Worm (Caenorhabditis elegans) whole organism, L4 larva: ENCODE data around the gene C24A8.6.

Experiments
- F44E2.7 ChIP-seq: fragments of 200-800 bp; sonication (Bioruptor generic); IDR thresholded peaks from 2 replicates; pipeline ENCODE4 v2.1.2; 2022; ENCODE audit warnings: missing genetic modification characterization, missing compliant biosample characterization
- aha-1 ChIP-seq: fragments of 150-350 bp; peaks from one replicate; lab custom pipeline; 2014; ENCODE audit warnings: missing biosample characterization, missing genetic modification characterization
- ama-1 ChIP-seq: fragments of 150-350 bp; optimal IDR thresholded peaks from 2 replicates; lab custom pipeline; 2014; ENCODE audit warnings: inconsistent platforms, mixed read lengths
- ceh-20 ChIP-seq: fragments of 200-800 bp; sonication (Bioruptor generic); IDR thresholded peaks from 2 replicates; pipeline ENCODE4 v1.3.6; 2022; ENCODE audit warnings: missing genetic modification reagents, missing genetic modification characterization, missing compliant biosample characterization
- ces-1 ChIP-seq: fragments of 150-350 bp; sonication (generic microtip); optimal IDR thresholded peaks from 4 replicates; lab custom pipeline; 2014; ENCODE audit warnings: missing biosample characterization, missing genetic modification reagents, missing genetic modification characterization
- cey-2 ChIP-seq: sonication (generic microtip); optimal IDR thresholded peaks from 3 replicates; lab custom pipeline; 2017; ENCODE audit warnings: missing genetic modification characterization, mild to moderate bottlenecking, missing compliant biosample characterization, antibody characterized with exemption, borderline replicate concordance; ENCODE audit not compliant: insufficient read depth
- ctbp-1 ChIP-seq: fragments of 200-800 bp; sonication (Bioruptor generic); IDR thresholded peaks from 2 replicates; pipeline ENCODE4 v1.3.6; 2022; ENCODE audit warnings: missing genetic modification reagents, missing genetic modification characterization, missing compliant biosample characterization
- daf-16 ChIP-seq, 3 experiments: sonication (generic microtip); optimal IDR thresholded peaks; 2 replicates each; lab custom pipeline; 2016 to 2017; ENCODE audit warnings: missing genetic modification characterization in 3 of 3, missing genetic modification reagents in 3 of 3, mild to moderate bottlenecking in 2 of 3, missing compliant biosample characterization in 2 of 3, missing biosample characterization in 1 of 3, moderate library complexity in 1 of 3
- dmd-6 ChIP-seq: fragments of 200-800 bp; sonication (Bioruptor generic); IDR thresholded peaks from 2 replicates; pipeline ENCODE4 v1.3.6; 2022; ENCODE audit warnings: missing genetic modification reagents, missing genetic modification characterization, missing compliant biosample characterization
- dmd-9 ChIP-seq: fragments of 200-800 bp; sonication (Bioruptor generic); IDR thresholded peaks from 2 replicates; pipeline ENCODE4 v1.3.6; 2022; ENCODE audit warnings: missing genetic modification reagents, missing genetic modification characterization, missing compliant biosample characterization
- dpl-1 ChIP-seq: fragments of 150-350 bp; optimal IDR thresholded peaks from 2 replicates; lab custom pipeline; 2014; ENCODE audit warnings: missing biosample characterization, missing genetic modification reagents, missing genetic modification characterization
- fkh-10 ChIP-seq: fragments of 150-350 bp; optimal IDR thresholded peaks from 2 replicates; lab custom pipeline; 2014; ENCODE audit warnings: missing biosample characterization, missing genetic modification reagents, missing genetic modification characterization
- hif-1 ChIP-seq, 2 experiments: sonication (generic microtip); optimal IDR thresholded peaks; 2 replicates each; lab custom pipeline; 2016 to 2017; ENCODE audit warnings: missing compliant biosample characterization in 2 of 2, missing genetic modification characterization in 2 of 2, missing genetic modification reagents in 2 of 2, missing genotype in 2 of 2, mild to moderate bottlenecking in 1 of 2
- hlh-11 ChIP-seq: fragments of 200-800 bp; sonication (Bioruptor generic); optimal IDR thresholded peaks from 2 replicates; lab custom pipeline; 2018; ENCODE audit warnings: mild to moderate bottlenecking, missing genetic modification characterization, missing compliant biosample characterization
- hlh-30 ChIP-seq: sonication (generic microtip); optimal IDR thresholded peaks from 2 replicates; lab custom pipeline; 2017; ENCODE audit warnings: antibody characterized with exemption, mild to moderate bottlenecking, missing genetic modification characterization, missing compliant biosample characterization; ENCODE audit not compliant: insufficient read depth
- jun-1 ChIP-seq: fragments of 150-350 bp; optimal IDR thresholded peaks from 2 replicates; lab custom pipeline; 2014; ENCODE audit warnings: missing biosample characterization, missing genetic modification reagents, missing genetic modification characterization
- lim-7 ChIP-seq: fragments of 200-800 bp; sonication (Bioruptor generic); IDR thresholded peaks from 2 replicates; pipeline ENCODE4 v1.3.6; 2022; ENCODE audit warnings: missing genetic modification characterization, missing compliant biosample characterization
- lin-1 ChIP-seq: fragments of 200-800 bp; sonication (Bioruptor generic); IDR thresholded peaks from 2 replicates; pipeline ENCODE4 v1.3.6; 2022; ENCODE audit warnings: missing genetic modification reagents, missing genetic modification characterization, missing compliant biosample characterization
- lin-13 ChIP-seq: fragments of 150-350 bp; optimal IDR thresholded peaks from 2 replicates; lab custom pipeline; 2014; ENCODE audit warnings: missing biosample characterization, missing genetic modification reagents, missing genetic modification characterization
- lsy-2 ChIP-seq, 2 experiments: fragments of 150-350 bp in 1 of 2; sonication (generic microtip) in 1 of 2; optimal IDR thresholded peaks; 2 replicates each; lab custom pipeline; 2014 to 2017; ENCODE audit warnings: missing biosample characterization in 2 of 2, missing genetic modification characterization in 2 of 2
- mep-1 ChIP-seq: fragments of 150-350 bp; sonication (generic microtip); optimal IDR thresholded peaks from 3 replicates; lab custom pipeline; 2014; ENCODE audit warnings: missing biosample characterization, missing genetic modification characterization
- nhr-28 ChIP-seq: fragments of 150-350 bp; optimal IDR thresholded peaks from 2 replicates; lab custom pipeline; 2014; ENCODE audit warnings: missing biosample characterization, missing genetic modification characterization
- nhr-42 ChIP-seq: fragments of 200-800 bp; sonication (Bioruptor generic); IDR thresholded peaks from 2 replicates; pipeline ENCODE4 v1.3.6; 2022; ENCODE audit warnings: missing genetic modification characterization, missing compliant biosample characterization
- nhr-77 ChIP-seq: fragments of 150-350 bp; optimal IDR thresholded peaks from 2 replicates; lab custom pipeline; 2014; ENCODE audit warnings: missing biosample characterization, missing genetic modification characterization
- php-3 ChIP-seq: fragments of 200-800 bp; sonication (Bioruptor generic); IDR thresholded peaks from 2 replicates; pipeline ENCODE4 v1.3.6; 2022; ENCODE audit warnings: missing genetic modification reagents, missing genetic modification characterization, missing compliant biosample characterization
- pqm-1 ChIP-seq: sonication (generic microtip); optimal IDR thresholded peaks from 2 replicates; lab custom pipeline; 2017; ENCODE audit warnings: missing biosample characterization, missing genetic modification characterization
- spr-1 ChIP-seq: sonication (generic microtip); optimal IDR thresholded peaks from 2 replicates; lab custom pipeline; 2016; ENCODE audit warnings: mild to moderate bottlenecking, missing genetic modification characterization, missing compliant biosample characterization
- spr-3 ChIP-seq: fragments of 200-800 bp; sonication (Bioruptor generic); optimal IDR thresholded peaks from 2 replicates; lab custom pipeline; 2018; ENCODE audit warnings: mild to moderate bottlenecking, missing genetic modification characterization, missing compliant biosample characterization
- tag-97 ChIP-seq: fragments of 200-800 bp; sonication (Bioruptor generic); IDR thresholded peaks from 2 replicates; pipeline ENCODE4 v1.3.6; 2022; ENCODE audit warnings: missing genetic modification characterization, missing compliant biosample characterization
- unc-62 ChIP-seq, 3 experiments: fragments of 150-350 bp in 1 of 3; sonication (generic microtip); optimal IDR thresholded peaks in 2 of 3; peaks in 1 of 3; 1 replicate in 1 of 3; 2 replicates in 2 of 3; lab custom pipeline; 2014 to 2017; ENCODE audit warnings: missing biosample characterization in 3 of 3, missing genetic modification characterization in 3 of 3, missing genetic modification reagents in 3 of 3, missing genotype in 1 of 3
- zag-1 ChIP-seq: fragments of 150-350 bp; optimal IDR thresholded peaks from 2 replicates; lab custom pipeline; 2014; ENCODE audit warnings: missing biosample characterization, missing genetic modification characterization
- zfp-2 ChIP-seq: sonication (generic microtip); optimal IDR thresholded peaks from 2 replicates; lab custom pipeline; 2016; ENCODE audit warnings: mild to moderate bottlenecking, missing genetic modification characterization, missing compliant biosample characterization

Gene C24A8.6

DNA sequence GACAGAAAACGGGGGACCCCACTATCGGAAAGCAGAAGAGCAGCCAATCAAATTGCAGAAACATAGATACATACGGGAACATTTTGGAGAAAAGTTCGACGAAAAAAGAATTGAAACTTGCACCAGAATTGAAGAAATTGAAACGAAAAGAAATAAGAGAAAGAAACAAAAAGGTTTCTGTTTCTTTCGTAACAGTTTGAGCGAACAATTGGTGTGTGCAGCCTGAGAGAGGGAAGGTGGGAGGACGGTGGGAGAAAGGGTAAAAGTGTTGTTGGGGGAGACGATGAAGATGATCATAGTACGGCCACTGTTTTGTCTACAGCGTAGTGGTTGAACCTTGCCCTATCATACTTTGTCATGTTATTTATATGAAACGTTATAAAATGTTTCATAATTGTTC, 37.2 kb downstream of the C24A8.6 start:
- TF ChIP-seq lin-13, result no peak
- TF ChIP-seq lsy-2 (tag; optimal IDR thresholded peaks at IDR 0.05; lab: Kevin White, UChicago), result no peak
- TF ChIP-seq lim-7, result no peak
- peak; percentile 41 for TF ChIP-seq hlh-11
- TF ChIP-seq spr-3 (GFP tag; lab: Kevin White, UChicago), result no peak
- peak; percentile 9; the same call in 1 of the 2 replicates for TF ChIP-seq dmd-6 (GFP tag; lab: Robert Waterston, UW)
- no peak for TF ChIP-seq php-3 (GFP tag; lab: Robert Waterston, UW)
- TF ChIP-seq mep-1, result peak; percentile 32
- TF ChIP-seq dmd-9 (GFP tag; lab: Robert Waterston, UW), result no peak
- TF ChIP-seq nhr-28 (tag; lab: Kevin White, UChicago), result peak; percentile 28
- TF ChIP-seq daf-16 (GFP tag; optimal IDR thresholded peaks at IDR 0.05; lab: Kevin White, UChicago), result no peak
- peak; percentile 48 for TF ChIP-seq daf-16 (tag; optimal IDR thresholded peaks at IDR 0.05; lab: Kevin White, UChicago)
- TF ChIP-seq nhr-42 (GFP tag; lab: Robert Waterston, UW), result no peak
- TF ChIP-seq fkh-10 (GFP tag; lab: Kevin White, UChicago), result peak; percentile 27
- no peak for TF ChIP-seq ceh-20 (GFP tag; lab: Robert Waterston, UW)
- no peak for TF ChIP-seq zag-1 (tag; lab: Kevin White, UChicago)

DNA sequence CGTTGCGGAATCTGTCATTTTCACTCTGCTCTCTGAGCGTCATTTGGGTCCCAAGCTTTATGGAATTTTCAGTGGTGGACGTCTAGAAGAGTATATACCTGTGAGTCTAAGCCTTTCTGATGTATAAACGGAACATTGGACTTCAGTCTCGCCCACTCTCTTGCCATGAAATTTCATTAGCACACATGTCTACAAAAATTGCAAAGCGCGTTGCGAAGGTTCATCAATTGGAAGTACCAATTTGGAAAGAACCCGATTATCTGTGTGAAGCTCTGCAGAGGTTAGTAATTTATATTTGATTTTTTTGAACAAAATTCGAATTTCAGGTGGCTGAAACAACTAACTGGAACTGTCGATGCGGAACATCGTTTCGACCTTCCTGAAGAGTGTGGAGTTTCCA, 42.4 kb downstream of the C24A8.6 start:
- TF ChIP-seq unc-62 (GFP tag; optimal IDR thresholded peaks at IDR 0.05 in 1 of 2; lab: Kevin White, UChicago), result peak in 1 of 2 experiments; percentile 57
- TF ChIP-seq unc-62 (tag; optimal IDR thresholded peaks at IDR 0.05; lab: Kevin White, UChicago), result no peak
- TF ChIP-seq hif-1 (tag; optimal IDR thresholded peaks at IDR 0.05; lab: Kevin White, UChicago), result no peak
- no peak for TF ChIP-seq daf-16 (GFP tag; optimal IDR thresholded peaks at IDR 0.05; lab: Kevin White, UChicago)
- TF ChIP-seq daf-16 (tag; optimal IDR thresholded peaks at IDR 0.05; lab: Kevin White, UChicago), result no peak
- TF ChIP-seq cey-2 (tag; lab: Kevin White, UChicago), result no peak
- TF ChIP-seq dpl-1 (GFP tag; lab: Kevin White, UChicago), result no peak
- TF ChIP-seq aha-1 (tag; lab: Kevin White, UChicago), result peak; percentile 74
- TF ChIP-seq jun-1 (tag; lab: Kevin White, UChicago), result no peak

DNA sequence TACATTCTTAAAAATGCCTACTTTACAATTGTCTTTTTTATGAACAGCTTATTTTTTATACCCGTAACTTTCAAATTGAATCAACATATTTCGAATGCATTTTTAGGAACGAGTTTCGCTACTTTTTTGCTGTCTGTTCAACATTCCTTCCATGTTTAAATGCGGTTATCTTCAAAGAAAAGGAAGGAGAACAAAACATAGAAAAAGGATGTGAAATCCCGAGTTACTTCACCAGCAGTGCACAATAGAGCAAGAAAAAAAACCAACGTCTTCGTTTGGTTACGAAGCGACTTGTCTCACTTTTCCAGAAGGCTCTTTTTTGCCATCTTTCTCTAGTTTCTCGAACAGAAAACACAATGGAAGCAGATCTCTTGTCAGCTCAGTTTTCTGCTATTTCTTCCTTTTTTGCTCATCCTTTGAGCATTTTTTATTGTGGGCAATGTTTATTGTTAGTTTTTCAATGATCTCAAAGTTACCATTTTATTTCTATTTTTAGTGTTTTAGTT, 46.5 kb downstream of the C24A8.6 start, which contains the start of gene cka-2:
Gene cka-2 (plus strand): TSS at position 456 of the 506 bp plus-strand sequence.
- TF ChIP-seq ctbp-1 (GFP tag; lab: Robert Waterston, UW), result 0 out of 2 replicates have a peak, but pooled peaks have one; percentile 46
- peak in 1 of 2 experiments; percentile 19 for TF ChIP-seq lsy-2 (tag; optimal IDR thresholded peaks at IDR 0.05; lab: Kevin White, UChicago)
- TF ChIP-seq hlh-30, result peak; percentile 14
- TF ChIP-seq hif-1 (tag; optimal IDR thresholded peaks at IDR 0.05; lab: Kevin White, UChicago), result no peak
- TF ChIP-seq ces-1, result peak; percentile 67
- peak; percentile 83 for TF ChIP-seq fkh-10 (GFP tag; lab: Kevin White, UChicago)
- no peak for TF ChIP-seq tag-97 (GFP tag; lab: Robert Waterston, UW)
- TF ChIP-seq spr-1 (tag; lab: Kevin White, UChicago), result no peak
- TF ChIP-seq nhr-42 (GFP tag; lab: Robert Waterston, UW), result no peak

DNA sequence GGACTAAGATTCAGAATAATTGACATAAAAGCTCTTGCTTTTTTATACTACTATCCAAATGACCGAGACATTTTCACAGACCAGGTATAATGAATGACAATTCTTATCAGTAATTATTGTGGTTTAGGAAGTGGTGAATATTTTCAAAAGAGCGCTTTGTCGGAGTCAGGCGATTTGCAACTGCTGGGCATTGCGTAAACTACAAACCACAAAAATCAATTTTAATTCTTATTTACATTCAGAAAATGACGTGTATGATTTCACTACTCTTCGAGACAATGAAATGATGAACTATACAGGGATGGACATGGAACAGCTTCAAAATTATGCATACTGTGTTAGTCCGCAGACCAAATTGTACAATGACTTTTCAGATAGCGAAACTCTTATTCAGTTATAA, 47.7 kb downstream of the C24A8.6 start:
- peak; percentile 16 for TF ChIP-seq nhr-77 (tag; lab: Kevin White, UChicago)
- peak; percentile 12 for TF ChIP-seq pqm-1 (tag; lab: Kevin White, UChicago)
- TF ChIP-seq hlh-11, result peak; percentile 47
- no peak for TF ChIP-seq F44E2.7 (GFP tag; lab: Robert Waterston, UW)
- no peak for TF ChIP-seq zfp-2
- no peak for TF ChIP-seq daf-16 (GFP tag; optimal IDR thresholded peaks at IDR 0.05; lab: Kevin White, UChicago)
- TF ChIP-seq daf-16 (tag; optimal IDR thresholded peaks at IDR 0.05; lab: Kevin White, UChicago), result peak; percentile 76
- TF ChIP-seq ama-1 (lab: Kevin White, UChicago), result no peak
- TF ChIP-seq lin-1 (GFP tag; lab: Robert Waterston, UW), result peak; percentile 27; the same call in 1 of the 2 replicates
- TF ChIP-seq dmd-6 (GFP tag; lab: Robert Waterston, UW), result peak; percentile 56
- TF ChIP-seq nhr-28 (tag; lab: Kevin White, UChicago), result peak; percentile 84
